Worm (Caenorhabditis elegans): ENCODE results near the gene cyd-1.
A peak's percentile ranks its signal among the peaks of the same experiment; 100 is the strongest.
"Not testable (repeated sequence)": the region's sequence is repeated elsewhere in the genome, so short reads cannot be mapped to it uniquely, and the experiment has no call there.

cyd-1 gene

DNA sequence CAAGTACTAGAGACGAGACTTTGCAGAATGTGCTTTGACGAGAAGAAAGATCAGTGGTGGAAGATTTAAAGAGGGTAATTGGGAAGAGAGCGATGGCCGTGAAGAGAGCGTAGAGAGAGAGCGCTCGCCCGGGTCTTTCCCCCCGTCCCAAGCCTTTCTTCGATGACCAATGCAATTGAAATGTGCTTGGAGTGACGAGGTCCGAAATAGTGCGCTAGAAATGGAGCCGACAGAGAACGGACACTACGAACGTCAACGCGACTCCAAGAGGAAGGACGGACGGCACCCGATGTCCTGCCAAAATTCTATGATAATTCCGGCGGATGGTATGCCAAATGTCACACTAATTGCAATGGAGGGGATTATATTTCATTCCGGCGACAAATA lies 49.7 kb downstream of the cyd-1 start:
- TF ChIP-seq nhr-23 (tag; optimal IDR thresholded peaks at IDR 0.05) (no peak), lin-11 (tag; optimal IDR thresholded peaks at IDR 0.05) (no peak), sem-4 (tag; optimal IDR thresholded peaks at IDR 0.05) (no peak), R02D3.7 (tag; optimal IDR thresholded peaks at IDR 0.05) (no peak), nhr-10 (tag; optimal IDR thresholded peaks at IDR 0.05) (no peak), egl-27 (tag; optimal IDR thresholded peaks at IDR 0.05) (no peak), unc-39 (tag; optimal IDR thresholded peaks at IDR 0.05) (no peak), ztf-11 (tag; optimal IDR thresholded peaks at IDR 0.05) (no peak), fos-1 (tag; optimal IDR thresholded peaks at IDR 0.05) (no peak), ztf-4 (tag; optimal IDR thresholded peaks at IDR 0.05) (no peak), mab-5 (tag; optimal IDR thresholded peaks at IDR 0.05) (no peak), lin-39 (tag; optimal IDR thresholded peaks at IDR 0.05) (no peak), nhr-129 (tag; optimal IDR thresholded peaks at IDR 0.05) (no peak)

ce11 chrII:13030567-13031188 lies 50.3 kb downstream of the cyd-1 start:
- peak; percentile 85 for TF ChIP-seq F13H6.1 (tag; optimal IDR thresholded peaks at IDR 0.05)
- peak in 1 of 2 experiments; percentile 65 for TF ChIP-seq lsy-2 (tag; optimal IDR thresholded peaks at IDR 0.05)
- peak in 1 of 2 experiments; percentile 6 for TF ChIP-seq mdl-1 (tag; optimal IDR thresholded peaks at IDR 0.05)
- no peak for TF ChIP-seq R02D3.7 (tag; optimal IDR thresholded peaks at IDR 0.05)
- peak; percentile 64 for TF ChIP-seq crh-2 (tag; optimal IDR thresholded peaks at IDR 0.05)
- peak; percentile 44 for TF ChIP-seq unc-55 (GFP tag; optimal IDR thresholded peaks at IDR 0.05)
- peak; percentile 70 for TF ChIP-seq nhr-129 (tag; optimal IDR thresholded peaks at IDR 0.05)
- peak; percentile 58 for TF ChIP-seq C34F6.9 (tag; optimal IDR thresholded peaks at IDR 0.05)
- peak; percentile 66 for TF ChIP-seq blmp-1 (tag; optimal IDR thresholded peaks at IDR 0.05; ENCODE audit: insufficient read depth)
- TF ChIP-seq lin-11 (tag; optimal IDR thresholded peaks at IDR 0.05), result no peak
- peak; percentile 46 for TF ChIP-seq nhr-21 (tag; optimal IDR thresholded peaks at IDR 0.05)
- no peak for TF ChIP-seq nhr-11 (tag; optimal IDR thresholded peaks at IDR 0.05)
- peak; percentile 47 for TF ChIP-seq sem-4 (tag; optimal IDR thresholded peaks at IDR 0.05)
- peak; percentile 74 for TF ChIP-seq nhr-25 (tag; optimal IDR thresholded peaks at IDR 0.05)
- no peak for TF ChIP-seq mab-5 (tag; optimal IDR thresholded peaks at IDR 0.05)
- TF ChIP-seq fos-1 (tag; optimal IDR thresholded peaks at IDR 0.05), result peak; percentile 66
- TF ChIP-seq gmeb-1 (tag; optimal IDR thresholded peaks at IDR 0.05), result peak; percentile 14
- peak; percentile 20 for TF ChIP-seq skn-1 (tag; optimal IDR thresholded peaks at IDR 0.05)
- peak; percentile 53 for TF ChIP-seq sma-9 (GFP tag; optimal IDR thresholded peaks at IDR 0.05)
- no peak for TF ChIP-seq sma-9 (tag; optimal IDR thresholded peaks at IDR 0.05)
- TF ChIP-seq egl-27 (tag; optimal IDR thresholded peaks at IDR 0.05), result peak; percentile 12
- no peak for TF ChIP-seq ztf-4 (tag; optimal IDR thresholded peaks at IDR 0.05)
- no peak for TF ChIP-seq ama-1 (optimal IDR thresholded peaks at IDR 0.05)
- TF ChIP-seq sma-3 (GFP tag; optimal IDR thresholded peaks at IDR 0.05), result peak; percentile 35

DNA sequence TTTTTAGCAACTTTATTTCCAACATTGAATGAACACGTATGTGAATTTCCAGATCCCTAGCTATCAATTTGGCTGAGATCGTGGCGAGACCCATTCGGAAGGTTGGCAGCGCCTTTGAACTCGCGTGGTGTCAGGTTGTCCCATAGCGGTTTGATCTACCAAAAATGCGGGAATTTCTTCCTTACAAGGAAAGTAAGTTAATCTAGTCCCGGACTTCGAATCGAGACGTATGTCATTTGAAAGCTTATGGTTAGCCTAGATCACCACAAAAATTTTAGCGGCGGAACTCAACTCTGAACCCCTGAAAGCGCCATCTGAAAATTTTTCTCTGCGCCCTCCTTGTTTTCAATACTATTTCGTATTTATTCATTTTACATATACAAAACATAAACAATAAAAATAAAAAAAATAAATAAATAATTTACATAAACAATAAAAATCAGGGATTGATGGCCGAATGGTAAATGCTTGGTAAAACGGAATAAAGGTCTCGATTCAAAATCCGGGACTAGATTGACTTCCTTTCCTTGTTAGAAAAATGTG lies 51.3 kb downstream of the cyd-1 start, which contains the start of gene F18A11.2:
TSS of gene F18A11.2 (plus strand) at position 51 of the 543 bp plus-strand sequence.
- TF ChIP-seq aly-2 (tag; optimal IDR thresholded peaks at IDR 0.05); sma-3 (GFP tag; optimal IDR thresholded peaks at IDR 0.05); ama-1 (optimal IDR thresholded peaks at IDR 0.05): not testable (repeated sequence)

DNA sequence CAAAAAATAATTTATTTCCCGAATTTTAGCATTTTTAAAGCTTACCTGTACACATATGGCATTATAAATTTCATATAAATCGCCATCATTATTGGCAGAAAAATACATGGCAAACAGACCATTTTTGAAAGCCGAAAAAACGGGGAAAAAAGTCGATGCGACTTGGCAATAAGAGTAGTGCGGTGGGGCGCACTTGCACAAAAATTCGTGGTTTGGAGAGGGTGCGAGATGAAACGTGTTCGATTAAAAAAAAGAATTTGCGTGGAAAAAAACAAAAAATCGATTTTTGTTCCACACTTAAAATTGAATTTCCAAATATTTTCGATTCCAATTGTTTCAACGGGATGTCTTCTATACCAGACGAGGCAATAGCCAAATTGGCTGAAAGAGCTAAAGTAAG lies 56.3 kb downstream of the cyd-1 start, which contains the start of gene F18A11.3:
TSS of gene F18A11.3 (minus strand) at position 125 of the 400 bp plus-strand sequence.
- TF ChIP-seq unc-55 (GFP tag; optimal IDR thresholded peaks at IDR 0.05) (peak; percentile 6), nhr-25 (tag; optimal IDR thresholded peaks at IDR 0.05) (no peak), crh-2 (tag; optimal IDR thresholded peaks at IDR 0.05) (peak; percentile 45), nhr-129 (tag; optimal IDR thresholded peaks at IDR 0.05) (peak; percentile 31), gmeb-1 (tag; optimal IDR thresholded peaks at IDR 0.05) (no peak), lsy-2 (tag; optimal IDR thresholded peaks at IDR 0.05) (peak in 1 of 2 experiments; percentile 28), C34F6.9 (tag; optimal IDR thresholded peaks at IDR 0.05) (peak; percentile 57)
